Fruit fly (Drosophila melanogaster): ENCODE data around the gene CG9948.

dm6 chr3L:6999993-7000392, 44.2 kb downstream of the CG9948 start:
- TF ChIP-seq CG12768 (GFP tag; optimal IDR thresholded peaks at IDR 0.05) (no peak), CG33017 (tag; optimal IDR thresholded peaks at IDR 0.05) (no peak), cnc (optimal IDR thresholded peaks at IDR 0.05) (no peak), cic (GFP tag; optimal IDR thresholded peaks at IDR 0.05) (no peak)

All from whole organism, adult.